Fruit fly (Drosophila melanogaster): ENCODE results near the gene CG6495.
A peak's percentile ranks its signal among the peaks of the same experiment; 100 is the strongest.

CG6495 gene

DNA sequence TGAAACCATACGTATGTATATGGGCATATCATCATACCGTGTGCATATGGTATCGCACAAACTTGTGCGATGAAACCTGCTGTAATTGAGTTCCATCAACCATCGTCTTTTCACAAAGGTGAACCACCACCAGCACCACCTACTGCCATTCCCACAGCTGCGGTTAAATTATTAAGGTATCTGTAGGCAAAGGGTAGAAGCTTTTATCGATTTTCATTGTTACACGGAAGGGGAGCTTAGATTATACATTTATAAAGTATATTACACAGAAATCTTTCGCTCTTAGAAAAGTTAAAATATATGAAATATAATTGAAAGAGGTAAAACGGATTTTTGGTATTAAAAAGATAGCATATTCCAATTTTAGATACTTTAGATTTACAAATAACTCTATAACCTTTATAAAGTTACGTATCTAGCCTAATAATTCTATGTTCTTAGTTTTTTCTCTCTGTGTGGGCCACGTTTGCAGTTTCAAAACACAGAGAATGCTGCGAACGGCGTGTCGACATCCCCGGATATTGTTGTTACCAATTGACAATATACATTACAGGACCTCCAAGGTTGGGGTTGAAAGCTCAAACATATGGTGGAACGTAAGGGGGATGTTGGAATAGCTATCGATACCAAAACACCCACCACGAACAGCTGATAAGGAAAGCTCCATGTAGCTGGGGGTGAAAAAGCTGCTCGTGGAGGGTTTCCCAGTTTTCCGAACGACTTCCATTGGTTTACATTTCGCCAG lies at the start of gene CG6495 (continued):
- TF ChIP-seq pb (GFP tag; optimal IDR thresholded peaks at IDR 0.05), result no peak
- no peak for TF ChIP-seq CG1792 (GFP tag; optimal IDR thresholded peaks at IDR 0.05)
- TF ChIP-seq vfl (GFP tag; optimal IDR thresholded peaks at IDR 0.05), result no peak
- TF ChIP-seq kni (GFP tag; optimal IDR thresholded peaks at IDR 0.05), result no peak
- TF ChIP-seq CG14014 (GFP tag; IDR thresholded peaks at IDR 0.05), result peak; percentile 66
- TF ChIP-seq CG7963 (GFP tag; IDR thresholded peaks at IDR 0.05; ENCODE audit: partially characterized antibody), result no peak
- peak; percentile 70 for TF ChIP-seq unpg (GFP tag; optimal IDR thresholded peaks at IDR 0.05)
- TF ChIP-seq PHDP (tag; optimal IDR thresholded peaks at IDR 0.05), result peak; percentile 76
- peak; percentile 51 for TF ChIP-seq Xbp1 (GFP tag; optimal IDR thresholded peaks at IDR 0.05)
- peak; percentile 90 for TF ChIP-seq abd-A (tag; optimal IDR thresholded peaks at IDR 0.05)
- peak; percentile 49 for TF ChIP-seq CG15601 (tag; optimal IDR thresholded peaks at IDR 0.05)
- no peak for TF ChIP-seq CG15073 (GFP tag; optimal IDR thresholded peaks at IDR 0.05)
- TF ChIP-seq Chrac-16 (GFP tag; optimal IDR thresholded peaks at IDR 0.05), result peak; percentile 2
- TF ChIP-seq slbo (GFP tag; IDR thresholded peaks at IDR 0.05), result peak; percentile 61
- TF ChIP-seq Tbp (GFP tag; optimal IDR thresholded peaks at IDR 0.05), result no peak
- peak; percentile 61 for TF ChIP-seq CG13296 (GFP tag; optimal IDR thresholded peaks at IDR 0.05)
- no peak for TF ChIP-seq CG31365 (tag; optimal IDR thresholded peaks at IDR 0.05)
- peak; percentile 73 for TF ChIP-seq CG2712 (tag; optimal IDR thresholded peaks at IDR 0.05)
- TF ChIP-seq Deaf1 (tag; optimal IDR thresholded peaks at IDR 0.05), result peak; percentile 69
- no peak for TF ChIP-seq dm (GFP tag; optimal IDR thresholded peaks at IDR 0.05)
- no peak for TF ChIP-seq CG3407 (GFP tag; optimal IDR thresholded peaks at IDR 0.05)
- TF ChIP-seq exex (tag; optimal IDR thresholded peaks at IDR 0.05), result peak; percentile 40
- TF ChIP-seq BtbVII (GFP tag; optimal IDR thresholded peaks at IDR 0.05), result peak; percentile 57
- TF ChIP-seq wdn (GFP tag; IDR thresholded peaks at IDR 0.05), result no peak
- peak; percentile 15 for TF ChIP-seq tin (GFP tag; optimal IDR thresholded peaks at IDR 0.05)
- peak; percentile 25 for TF ChIP-seq CG18619 (GFP tag; optimal IDR thresholded peaks at IDR 0.05)
- no peak for TF ChIP-seq CG12744 (GFP tag; optimal IDR thresholded peaks at IDR 0.05)
- peak; percentile 30 for TF ChIP-seq CG1233 (GFP tag; optimal IDR thresholded peaks at IDR 0.05)
- TF ChIP-seq z (GFP tag; IDR thresholded peaks at IDR 0.05), result no peak
- peak; percentile 15 for TF ChIP-seq CG34376 (GFP tag; optimal IDR thresholded peaks at IDR 0.05)
- TF ChIP-seq nom (GFP tag; optimal IDR thresholded peaks at IDR 0.05), result no peak
- no peak for TF ChIP-seq Dad (GFP tag; optimal IDR thresholded peaks at IDR 0.05)
- TF ChIP-seq Sry-β (GFP tag; optimal IDR thresholded peaks at IDR 0.05), result no peak
- no peak for TF ChIP-seq CG12769 (tag; optimal IDR thresholded peaks at IDR 0.05)
- TF ChIP-seq CG14965 (GFP tag; optimal IDR thresholded peaks at IDR 0.05; ENCODE audit: borderline replicate concordance), result no peak
- TF ChIP-seq dmrt99B (tag; optimal IDR thresholded peaks at IDR 0.05), result peak; percentile 82
- peak; percentile 61 for TF ChIP-seq CG30403 (GFP tag; optimal IDR thresholded peaks at IDR 0.05)
- peak; percentile 45; the same call in 2 of the 3 replicates for TF ChIP-seq dysf (GFP tag; IDR thresholded peaks at IDR 0.05)
- no peak for TF ChIP-seq CG4404 (GFP tag; IDR thresholded peaks at IDR 0.05)
- TF ChIP-seq Atf-2 (GFP tag; optimal IDR thresholded peaks at IDR 0.05), result no peak
- 0 out of 2 replicates have a peak, but pooled peaks have one; percentile 6 for TF ChIP-seq Taf1 (GFP tag; IDR thresholded peaks at IDR 0.05)
- TF ChIP-seq da (GFP tag; optimal IDR thresholded peaks at IDR 0.05), result no peak
- TF ChIP-seq CG13775 (GFP tag; optimal IDR thresholded peaks at IDR 0.05), result no peak
- no peak for TF ChIP-seq CG2116 (GFP tag; optimal IDR thresholded peaks at IDR 0.05)
- TF ChIP-seq sd (tag; optimal IDR thresholded peaks at IDR 0.05), result no peak
- peak; percentile 67 for TF ChIP-seq CG17359 (tag; optimal IDR thresholded peaks at IDR 0.05)
- peak; percentile 32 for TF ChIP-seq org-1 (GFP tag; optimal IDR thresholded peaks at IDR 0.05)
- no peak for TF ChIP-seq CG5953 (GFP tag; IDR thresholded peaks at IDR 0.05)
- peak; percentile 61 for TF ChIP-seq run (tag; optimal IDR thresholded peaks at IDR 0.05)
